Fruit fly (Drosophila melanogaster) S2 (cell line): ENCODE data around the gene CG13239.

Source experiments
- CG8478 ChIP-seq: fragments of >200 bp; optimal IDR thresholded peaks from 2 replicates; lab custom pipeline; 2018
- CTCF ChIP-seq, 2 experiments: fragments of >200 bp; optimal IDR thresholded peaks; 2 replicates each; lab custom pipeline; 2018

DNA sequence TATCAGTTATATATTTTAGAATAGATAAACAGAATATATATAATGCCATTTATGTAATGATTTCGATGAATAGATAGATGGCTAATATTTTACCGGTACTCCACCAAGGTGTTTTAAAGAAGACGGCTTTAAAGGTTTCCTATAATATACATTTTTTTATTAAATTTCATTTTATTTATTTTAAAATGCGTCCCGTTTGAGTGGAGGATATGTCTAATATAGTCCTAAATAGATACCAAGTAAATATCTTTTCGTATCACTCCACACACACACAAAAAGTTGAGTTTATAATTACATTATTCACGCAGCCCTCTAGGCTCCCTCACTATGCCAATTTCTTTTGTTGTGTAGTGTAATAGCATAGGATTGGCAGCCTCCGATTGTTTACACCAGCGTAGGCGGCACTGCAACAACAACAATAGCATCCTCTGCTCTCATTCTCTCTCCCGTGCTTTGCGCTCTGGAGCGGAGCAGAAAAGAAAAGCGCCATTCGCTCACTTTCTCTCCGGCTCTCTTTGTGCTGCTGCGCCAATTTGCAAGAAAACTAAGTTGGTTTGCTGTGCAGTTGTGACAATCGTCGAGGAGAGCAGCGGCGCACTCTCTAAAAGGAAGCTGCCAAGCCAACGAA is 49.4 kb downstream of the CG13239 start, which contains the start of gene CG12768:
- TF ChIP-seq CG8478 (lab: Kevin White, UChicago) (no peak), CTCF (optimal IDR thresholded peaks at IDR 0.05; lab: Kevin White, UChicago) (no peak)
